Fruit fly (Drosophila melanogaster) whole organism, embryonic: ENCODE measurements around the gene zetaCOP.

Experiments used
- Awh ChIP-seq: fragments of 200-800 bp; sonication (Bioruptor generic); IDR thresholded peaks from 2 replicates; pipeline ENCODE4, ENCODE4 v1.3.6; 2022; ENCODE audit warnings: missing biosample characterization, missing genetic modification characterization
- BEAF-32 ChIP-seq: fragments of 200-800 bp; sonication (Bioruptor generic); optimal IDR thresholded peaks from 3 replicates; lab custom pipeline; 2017; ENCODE audit warnings: missing biosample characterization, missing genetic modification characterization, mild to moderate bottlenecking, moderate library complexity, missing genetic modification reagents
- C15 ChIP-seq: fragments of 200-800 bp; sonication (Bioruptor generic); IDR thresholded peaks from 3 replicates; pipeline ENCODE4 v1.3.6; 2022; ENCODE audit warnings: missing biosample characterization, missing genetic modification characterization
- CG10209 ChIP-seq: fragments of 200-800 bp; sonication (Bioruptor generic); optimal IDR thresholded peaks from 3 replicates; lab custom pipeline; 2017; ENCODE audit warnings: missing biosample characterization, mild to moderate bottlenecking, missing genetic modification characterization, missing genetic modification reagents
- CG11504 ChIP-seq: fragments of 200-800 bp; sonication (Bioruptor generic); optimal IDR thresholded peaks from 3 replicates; lab custom pipeline; 2019; ENCODE audit warnings: missing biosample characterization, mild to moderate bottlenecking, missing genetic modification characterization, moderate library complexity
- CG15696 ChIP-seq: fragments of 200-800 bp; sonication (Bioruptor generic); optimal IDR thresholded peaks from 2 replicates; lab custom pipeline; 2019; ENCODE audit warnings: missing biosample characterization, mild to moderate bottlenecking, missing genetic modification characterization, moderate library complexity
- CG1603 ChIP-seq: fragments of 200-800 bp; sonication (Bioruptor generic); optimal IDR thresholded peaks from 2 replicates; lab custom pipeline; 2019; ENCODE audit warnings: missing biosample characterization, mild to moderate bottlenecking, missing genetic modification characterization, moderate library complexity
- CG16863 ChIP-seq: fragments of 200-800 bp; sonication (Bioruptor generic); optimal IDR thresholded peaks from 3 replicates; lab custom pipeline; 2016; ENCODE audit warnings: missing biosample characterization, missing genetic modification characterization
- CG18262 ChIP-seq: fragments of 200-800 bp; optimal IDR thresholded peaks from 3 replicates; lab custom pipeline; 2019; ENCODE audit warnings: missing biosample characterization, mild to moderate bottlenecking, missing genetic modification characterization, moderate library complexity
- CG3065 ChIP-seq: fragments of 200-800 bp; sonication (Bioruptor generic); optimal IDR thresholded peaks from 2 replicates; lab custom pipeline; 2016; ENCODE audit warnings: missing biosample characterization, missing genetic modification characterization
- CG3847 ChIP-seq: fragments of 200-800 bp; sonication (Bioruptor generic); IDR thresholded peaks from 2 replicates; pipeline ENCODE4 v1.3.6; 2022; ENCODE audit warnings: missing biosample characterization, missing genetic modification characterization
- CG4282 ChIP-seq: fragments of 200-800 bp; sonication (Bioruptor generic); optimal IDR thresholded peaks from 2 replicates; lab custom pipeline; 2016; ENCODE audit warnings: missing biosample characterization, missing genetic modification characterization
- CG6654 ChIP-seq: fragments of 200-800 bp; sonication (Bioruptor generic); optimal IDR thresholded peaks from 2 replicates; lab custom pipeline; 2017; ENCODE audit warnings: missing biosample characterization, mild to moderate bottlenecking, missing genetic modification characterization
- CG6813 ChIP-seq: fragments of 200-800 bp; sonication (Bioruptor generic); optimal IDR thresholded peaks from 2 replicates; lab custom pipeline; 2017; ENCODE audit warnings: missing biosample characterization, missing genetic modification characterization, mild to moderate bottlenecking, moderate library complexity, missing genetic modification reagents
- CG7839 ChIP-seq: fragments of 200-800 bp; sonication (Bioruptor generic); optimal IDR thresholded peaks from 3 replicates; lab custom pipeline; 2018; ENCODE audit warnings: missing biosample characterization, mild to moderate bottlenecking, missing genetic modification characterization, moderate library complexity
- CG9817 ChIP-seq: fragments of 200-800 bp; sonication (Bioruptor generic); optimal IDR thresholded peaks from 2 replicates; lab custom pipeline; 2018; ENCODE audit warnings: missing biosample characterization, mild to moderate bottlenecking, missing genetic modification characterization, moderate library complexity
- CHES-1-like ChIP-seq: fragments of 200-800 bp; sonication (Bioruptor generic); optimal IDR thresholded peaks from 2 replicates; lab custom pipeline; 2016; ENCODE audit warnings: missing biosample characterization, missing genetic modification characterization
- CoRest ChIP-seq: fragments of 200-800 bp; sonication (Bioruptor generic); optimal IDR thresholded peaks from 3 replicates; lab custom pipeline; 2018; ENCODE audit warnings: missing biosample characterization, mild to moderate bottlenecking, missing genetic modification characterization, moderate library complexity
- Dip2 ChIP-seq: fragments of 200-800 bp; sonication (Bioruptor generic); IDR thresholded peaks from 2 replicates; pipeline ENCODE4 v1.3.6; 2022; ENCODE audit warnings: missing biosample characterization, missing genetic modification characterization
- Dref ChIP-seq: fragments of 200-800 bp; sonication (Bioruptor generic); IDR thresholded peaks from 2 replicates; pipeline ENCODE4 v1.3.6; 2022; ENCODE audit warnings: missing biosample characterization, missing genetic modification characterization
- E2f2 ChIP-seq: fragments of 200-800 bp; sonication (Bioruptor generic); IDR thresholded peaks from 2 replicates; pipeline ENCODE4 v1.3.6; 2022; ENCODE audit warnings: missing biosample characterization, missing genetic modification characterization
- Eip74EF ChIP-seq, 2 experiments: fragments of 200-800 bp in 1 of 2; fragments of >200 bp in 1 of 2; sonication (Bioruptor generic) in 1 of 2; optimal IDR thresholded peaks; 2 replicates each; lab custom pipeline; 2017 to 2019; ENCODE audit warnings: missing biosample characterization in 2 of 2, missing genetic modification characterization in 2 of 2, mild to moderate bottlenecking in 1 of 2, moderate library complexity in 1 of 2
- GATAe ChIP-seq: fragments of 200-800 bp; sonication (Bioruptor generic); conservative IDR thresholded peaks from 2 replicates; pipeline ENCODE4 v1.3.6; 2022; ENCODE audit warnings: missing biosample characterization, missing genetic modification characterization
- H15 ChIP-seq: fragments of 200-800 bp; sonication (Bioruptor generic); IDR thresholded peaks from 3 replicates; pipeline ENCODE4 v1.3.6; 2022; ENCODE audit warnings: missing biosample characterization, missing genetic modification characterization
- Hsf ChIP-seq: fragments of 200-800 bp; sonication (Bioruptor generic); optimal IDR thresholded peaks from 3 replicates; lab custom pipeline; 2016; ENCODE audit warnings: missing biosample characterization, missing genetic modification characterization
- Med ChIP-seq: fragments of 200-800 bp; sonication (Bioruptor generic); peaks from one replicate; lab custom pipeline; 2016; ENCODE audit warnings: missing biosample characterization, missing genetic modification characterization, mild to moderate bottlenecking, inconsistent platforms, moderate library complexity
- Ptx1 ChIP-seq: fragments of 200-800 bp; sonication (Bioruptor generic); IDR thresholded peaks from 2 replicates; pipeline ENCODE4 v1.3.6; 2022; ENCODE audit warnings: missing biosample characterization, missing genetic modification characterization
- Side ChIP-seq: fragments of 200-800 bp; sonication (Bioruptor generic); optimal IDR thresholded peaks from 2 replicates; lab custom pipeline; 2016; ENCODE audit warnings: missing biosample characterization, missing genetic modification characterization
- YL-1 ChIP-seq: fragments of 200-800 bp; sonication (Bioruptor generic); optimal IDR thresholded peaks from 3 replicates; lab custom pipeline; 2017; ENCODE audit warnings: missing biosample characterization, mild to moderate bottlenecking, missing genetic modification characterization
- ac ChIP-seq: fragments of 200-800 bp; sonication (Bioruptor generic); optimal IDR thresholded peaks from 3 replicates; lab custom pipeline; 2017; ENCODE audit warnings: missing biosample characterization, mild to moderate bottlenecking, missing genetic modification characterization
- ara ChIP-seq: fragments of 200-800 bp; sonication (Bioruptor generic); IDR thresholded peaks from 2 replicates; pipeline ENCODE4 v1.3.6; 2022; ENCODE audit warnings: missing biosample characterization, missing genetic modification characterization
- bab2 ChIP-seq: fragments of 200-800 bp; sonication (Bioruptor generic); optimal IDR thresholded peaks from 2 replicates; lab custom pipeline; 2016; ENCODE audit warnings: missing biosample characterization, missing genetic modification characterization
- bowl ChIP-seq: fragments of 200-800 bp; sonication (Bioruptor generic); IDR thresholded peaks from 2 replicates; pipeline ENCODE4 v1.3.6; 2022; ENCODE audit warnings: missing biosample characterization, missing genetic modification characterization
- btn ChIP-seq: fragments of 200-800 bp; sonication (Bioruptor generic); optimal IDR thresholded peaks from 2 replicates; lab custom pipeline; 2016; ENCODE audit warnings: missing biosample characterization, missing genetic modification characterization
- caup ChIP-seq: fragments of 200-800 bp; sonication (Bioruptor generic); optimal IDR thresholded peaks from 3 replicates; lab custom pipeline; 2017; ENCODE audit warnings: missing biosample characterization, mild to moderate bottlenecking, missing genetic modification characterization, moderate library complexity; ENCODE audit not compliant: severe bottlenecking
- da ChIP-seq: fragments of 200-800 bp; sonication (Bioruptor generic); optimal IDR thresholded peaks from 2 replicates; lab custom pipeline; 2016; ENCODE audit warnings: missing biosample characterization, missing genetic modification characterization
- disco-r ChIP-seq: fragments of 200-800 bp; sonication (Bioruptor generic); optimal IDR thresholded peaks from 2 replicates; lab custom pipeline; 2016; ENCODE audit warnings: missing biosample characterization, missing genetic modification characterization
- dm ChIP-seq: fragments of 200-800 bp; sonication (Bioruptor generic); optimal IDR thresholded peaks from 3 replicates; lab custom pipeline; 2016; ENCODE audit warnings: missing biosample characterization, missing genetic modification characterization
- eve ChIP-seq, 2 experiments: fragments of >200 bp; optimal IDR thresholded peaks; 2 replicates each; lab custom pipeline; 2017; ENCODE audit warnings: missing biosample characterization in 2 of 2, missing genetic modification characterization in 2 of 2
- exex ChIP-seq: fragments of 200-800 bp; sonication (Bioruptor generic); optimal IDR thresholded peaks from 4 replicates; lab custom pipeline; 2018; ENCODE audit warnings: missing biosample characterization, mild to moderate bottlenecking, missing genetic modification characterization, moderate library complexity
- ftz-f1 ChIP-seq: fragments of 200-800 bp; sonication (Bioruptor generic); optimal IDR thresholded peaks from 2 replicates; lab custom pipeline; 2016; ENCODE audit warnings: missing biosample characterization, missing genetic modification characterization
- gt ChIP-seq: fragments of 200-800 bp; sonication (Bioruptor generic); IDR thresholded peaks from 2 replicates; pipeline ENCODE4 v1.3.6; 2022; ENCODE audit warnings: missing biosample characterization, missing genetic modification characterization
- org-1 ChIP-seq: fragments of 200-800 bp; sonication (Bioruptor generic); optimal IDR thresholded peaks from 2 replicates; lab custom pipeline; 2017; ENCODE audit warnings: missing biosample characterization, missing genetic modification characterization
- schlank ChIP-seq: fragments of 200-800 bp; sonication (Bioruptor generic); optimal IDR thresholded peaks from 2 replicates; lab custom pipeline; 2018; ENCODE audit warnings: missing biosample characterization, mild to moderate bottlenecking, missing genetic modification characterization
- seq ChIP-seq: fragments of 200-800 bp; sonication (Bioruptor generic); IDR thresholded peaks from 2 replicates; pipeline ENCODE4 v1.3.6; 2022; ENCODE audit warnings: missing biosample characterization, missing genetic modification characterization
- shn ChIP-seq: fragments of 200-800 bp; sonication (Bioruptor generic); optimal IDR thresholded peaks from 3 replicates; lab custom pipeline; 2016; ENCODE audit warnings: missing biosample characterization, missing genetic modification characterization
- tx ChIP-seq: fragments of 200-800 bp; sonication (Bioruptor generic); optimal IDR thresholded peaks from 2 replicates; lab custom pipeline; 2016; ENCODE audit warnings: missing biosample characterization, missing genetic modification characterization
- z ChIP-seq: fragments of 200-800 bp; sonication (Bioruptor generic); IDR thresholded peaks from 3 replicates; pipeline ENCODE4 v1.3.6; 2022; ENCODE audit warnings: missing biosample characterization, missing genetic modification characterization

Gene zetaCOP

dm6 chr3L:16661167-16662109, 11.9 kb downstream of the zetaCOP start, which contains the start of gene Baldspot (continued):
- peak; percentile 80 for TF ChIP-seq CG6813 (GFP tag; lab: Kevin White, UChicago)
- TF ChIP-seq CoRest = peak; percentile 51
- peak; percentile 81 for TF ChIP-seq bab2 (GFP tag; lab: Kevin White, UChicago)
- TF ChIP-seq E2f2 = peak; percentile 74
- TF ChIP-seq CG18262 (tag; lab: Kevin White, UChicago) = peak; percentile 80
- peak; percentile 89 for TF ChIP-seq CG15696
- TF ChIP-seq Side = peak; percentile 89
- peak; percentile 59 for TF ChIP-seq ac (GFP tag; lab: Kevin White, UChicago)
- peak in 1 of 2 experiments; percentile 80 for TF ChIP-seq eve (GFP tag; optimal IDR thresholded peaks at IDR 0.05; lab: Kevin White, UChicago)
- peak in 1 of 2 experiments; percentile 48 for TF ChIP-seq Eip74EF (GFP tag; optimal IDR thresholded peaks at IDR 0.05; lab: Kevin White, UChicago)
- TF ChIP-seq da (GFP tag; lab: Kevin White, UChicago) = no peak
- peak; percentile 84 for TF ChIP-seq exex (tag; lab: Kevin White, UChicago)
- 0 out of 3 replicates have a peak, but pooled peaks have one; percentile 30 for TF ChIP-seq C15
- TF ChIP-seq H15 = no peak
- TF ChIP-seq dm (GFP tag; lab: Kevin White, UChicago) = peak; percentile 15
- peak; percentile 69 for TF ChIP-seq CG9817 (tag; lab: Kevin White, UChicago)
- TF ChIP-seq bowl (GFP tag; lab: Robert Waterston, UW) = no peak
- peak; percentile 81 for TF ChIP-seq org-1 (GFP tag; lab: Kevin White, UChicago)
- TF ChIP-seq Med (GFP tag; lab: Kevin White, UChicago) = peak; percentile 96
- peak; percentile 70 for TF ChIP-seq btn (GFP tag; lab: Kevin White, UChicago)
- peak; percentile 52; the same call in 1 of the 2 replicates for TF ChIP-seq CG3847 (GFP tag; lab: Robert Waterston, UW)
- TF ChIP-seq schlank = peak; percentile 50
- TF ChIP-seq CG16863 (GFP tag; lab: Kevin White, UChicago) = peak; percentile 35
- peak; percentile 25 for TF ChIP-seq YL-1 (GFP tag; lab: Kevin White, UChicago)
- TF ChIP-seq seq (GFP tag; lab: Robert Waterston, UW) = no peak
- TF ChIP-seq CG1603 (tag; lab: Kevin White, UChicago) = peak; percentile 80
- TF ChIP-seq CG6654 (GFP tag; lab: Kevin White, UChicago) = peak; percentile 63
- TF ChIP-seq CG4282 (GFP tag; lab: Kevin White, UChicago) = peak; percentile 97
- no peak for TF ChIP-seq z (GFP tag; lab: Robert Waterston, UW)
- TF ChIP-seq CHES-1-like (GFP tag; lab: Kevin White, UChicago) = peak; percentile 50
- peak; percentile 62 for TF ChIP-seq caup (GFP tag; lab: Kevin White, UChicago)
- TF ChIP-seq tx (GFP tag; lab: Kevin White, UChicago) = no peak
- peak; percentile 10; the same call in 1 of the 2 replicates for TF ChIP-seq GATAe
- peak; percentile 46 for TF ChIP-seq Ptx1 (GFP tag; lab: Robert Waterston, UW)
- peak; percentile 68 for TF ChIP-seq BEAF-32 (GFP tag; lab: Kevin White, UChicago)
- no peak for TF ChIP-seq gt
- peak; percentile 48 for TF ChIP-seq CG10209 (GFP tag; lab: Kevin White, UChicago)
- peak; percentile 87 for TF ChIP-seq CG11504
- no peak for TF ChIP-seq disco-r (GFP tag; lab: Kevin White, UChicago)
- peak; percentile 68 for TF ChIP-seq ara (GFP tag; lab: Robert Waterston, UW)
- peak; percentile 61 for TF ChIP-seq shn (GFP tag; lab: Kevin White, UChicago)
- peak; percentile 66 for TF ChIP-seq ftz-f1
- TF ChIP-seq CG7839 = peak; percentile 88
- TF ChIP-seq CG3065 (GFP tag; lab: Kevin White, UChicago) = no peak
- TF ChIP-seq Dip2 (GFP tag; lab: Robert Waterston, UW) = no peak
- TF ChIP-seq Dref (GFP tag; lab: Robert Waterston, UW) = peak; percentile 53
- TF ChIP-seq Hsf (GFP tag; lab: Kevin White, UChicago) = peak; percentile 30
- peak; percentile 54; the same call in 1 of the 2 replicates for TF ChIP-seq Awh (GFP tag; lab: Robert Waterston, UW)
